Worm (Caenorhabditis elegans) whole organism, L4 larva: ENCODE measurements around the gene F10D7.10.

ENCODE experiments used
- R02D3.7 ChIP-seq: fragments of 150-350 bp; sonication (generic microtip); optimal IDR thresholded peaks from 3 replicates; lab custom pipeline; 2014; ENCODE audit warnings: missing biosample characterization, missing genetic modification characterization
- ama-1 ChIP-seq: fragments of 150-350 bp; optimal IDR thresholded peaks from 2 replicates; lab custom pipeline; 2014; ENCODE audit warnings: inconsistent platforms, mixed read lengths
- ces-1 ChIP-seq: fragments of 150-350 bp; sonication (generic microtip); optimal IDR thresholded peaks from 4 replicates; lab custom pipeline; 2014; ENCODE audit warnings: missing biosample characterization, missing genetic modification reagents, missing genetic modification characterization
- lin-13 ChIP-seq: fragments of 150-350 bp; optimal IDR thresholded peaks from 2 replicates; lab custom pipeline; 2014; ENCODE audit warnings: missing biosample characterization, missing genetic modification reagents, missing genetic modification characterization
- nhr-111 ChIP-seq: fragments of 200-800 bp; sonication (Bioruptor generic); optimal IDR thresholded peaks from 2 replicates; lab custom pipeline; 2018; ENCODE audit warnings: mild to moderate bottlenecking, missing genetic modification characterization, missing compliant biosample characterization
- nhr-41 ChIP-seq: fragments of 200-800 bp; sonication (Bioruptor generic); IDR thresholded peaks from 2 replicates; pipeline ENCODE4 v1.3.6; 2022; ENCODE audit warnings: missing genetic modification reagents, missing genetic modification characterization, missing compliant biosample characterization
- pqm-1 ChIP-seq: sonication (generic microtip); optimal IDR thresholded peaks from 2 replicates; lab custom pipeline; 2017; ENCODE audit warnings: missing biosample characterization, missing genetic modification characterization
- ztf-11 ChIP-seq: fragments of 150-350 bp; optimal IDR thresholded peaks from 2 replicates; lab custom pipeline; 2014; ENCODE audit warnings: missing biosample characterization, missing genetic modification characterization

DNA sequence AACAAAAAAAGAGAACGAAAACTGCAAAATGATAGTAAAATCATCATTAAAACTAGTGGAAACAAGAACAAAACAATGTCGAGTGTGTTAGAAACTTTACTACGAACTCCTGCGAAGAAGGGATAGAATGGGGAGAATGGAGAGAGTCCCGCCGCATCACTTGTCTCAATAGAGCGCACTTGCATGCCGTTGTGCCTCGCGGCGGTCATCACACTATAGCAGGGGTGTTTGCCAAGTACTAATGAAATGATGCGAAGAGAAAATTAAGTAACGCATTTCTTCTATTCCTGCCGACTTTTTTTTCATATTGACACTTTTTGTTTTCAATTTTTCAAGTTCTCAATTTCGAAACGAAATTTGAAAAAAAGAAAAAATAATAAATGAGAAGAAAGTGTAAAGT is 12.6 kb upstream of the F10D7.10 start:
- no peak for TF ChIP-seq nhr-111 (GFP tag; lab: Kevin White, UChicago)
- peak; percentile 37 for TF ChIP-seq pqm-1 (tag; lab: Kevin White, UChicago)
- no peak for TF ChIP-seq ces-1 (GFP tag; lab: Kevin White, UChicago)
- TF ChIP-seq lin-13: peak; percentile 32
- TF ChIP-seq R02D3.7 (tag; lab: Kevin White, UChicago): no peak
- no peak for TF ChIP-seq ama-1 (lab: Kevin White, UChicago)
- TF ChIP-seq ztf-11: no peak
- no peak for TF ChIP-seq nhr-41 (GFP tag; lab: Robert Waterston, UW)
